Worm (Caenorhabditis elegans): Measurements from ENCODE around the gene F52E4.5.

ce11 chrX:3080825-3081224 is 6.3 kb downstream of the F52E4.5 start, which contains the start of gene twk-16:
- TF ChIP-seq blmp-1 (tag; optimal IDR thresholded peaks at IDR 0.05) (no peak), unc-130 (tag; optimal IDR thresholded peaks at IDR 0.05) (no peak), ceh-82 (tag; optimal IDR thresholded peaks at IDR 0.05) (no peak), mdl-1 (tag; optimal IDR thresholded peaks at IDR 0.05) (no peak), dpl-1 (GFP tag; optimal IDR thresholded peaks at IDR 0.05) (no peak), ceh-63 (GFP tag; optimal IDR thresholded peaks at IDR 0.05) (no peak), ztf-11 (tag; optimal IDR thresholded peaks at IDR 0.05) (no peak), vab-15 (tag; optimal IDR thresholded peaks at IDR 0.05) (no peak), nhr-47 (tag; optimal IDR thresholded peaks at IDR 0.05) (no peak), tbx-2 (tag; optimal IDR thresholded peaks at IDR 0.05) (no peak)

Measured in whole organism, L1 larva.